Worm (Caenorhabditis elegans): ENCODE results near the gene srbc-58.

The srbc-58 gene

ce11 chrV:728822-729493 lies 45.8 kb upstream of the srbc-58 start:
- TF ChIP-seq nhr-47 (tag; optimal IDR thresholded peaks at IDR 0.05) (peak; percentile 57), sox-4 (tag; optimal IDR thresholded peaks at IDR 0.05) (no peak), unc-30 (tag; optimal IDR thresholded peaks at IDR 0.05) (no peak), lin-35 (GFP tag; optimal IDR thresholded peaks at IDR 0.05) (peak in 1 of 2 experiments; percentile 76), lin-14 (GFP tag; optimal IDR thresholded peaks at IDR 0.05) (peak; percentile 91), F16B12.6 (tag; optimal IDR thresholded peaks at IDR 0.05) (no peak), skn-1 (tag; optimal IDR thresholded peaks at IDR 0.05) (no peak), fos-1 (tag; optimal IDR thresholded peaks at IDR 0.05) (no peak), nhr-19 (GFP tag; conservative IDR thresholded peaks at IDR 0.05) (peak; percentile 93), dsc-1 (tag; optimal IDR thresholded peaks at IDR 0.05) (no peak), ama-1 (optimal IDR thresholded peaks at IDR 0.05) (peak; percentile 79), nhr-28 (tag; optimal IDR thresholded peaks at IDR 0.05) (no peak), nhr-90 (tag; optimal IDR thresholded peaks at IDR 0.05; ENCODE audit: poor library complexity) (peak; percentile 62), nhr-11 (tag; optimal IDR thresholded peaks at IDR 0.05) (no peak), ceh-8 (GFP tag; optimal IDR thresholded peaks at IDR 0.05) (no peak), Y116A8C.19 (tag; optimal IDR thresholded peaks at IDR 0.05; ENCODE audit: borderline replicate concordance) (no peak), egl-13 (tag; optimal IDR thresholded peaks at IDR 0.05) (no peak), elt-3 (tag; optimal IDR thresholded peaks at IDR 0.05) (peak in 2 of 6 experiments; percentile 13 to 83), pax-3 (tag; optimal IDR thresholded peaks at IDR 0.05) (no peak), nhr-12 (tag; optimal IDR thresholded peaks at IDR 0.05) (no peak), nhr-84 (tag; optimal IDR thresholded peaks at IDR 0.05) (no peak), zag-1 (tag; optimal IDR thresholded peaks at IDR 0.05) (no peak), ceh-88 (GFP tag; IDR thresholded peaks at IDR 0.05) (peak; percentile 40; the same call in 1 of the 2 replicates), fkh-8 (tag; optimal IDR thresholded peaks at IDR 0.05) (no peak), lin-13 (GFP tag; optimal IDR thresholded peaks at IDR 0.05) (no peak), pag-3 (tag; optimal IDR thresholded peaks at IDR 0.05; ENCODE audit: borderline replicate concordance, insufficient read depth) (no peak), unc-86 (tag; optimal IDR thresholded peaks at IDR 0.05) (no peak), tlp-1 (tag; optimal IDR thresholded peaks at IDR 0.05) (no peak), unc-98 (GFP tag; IDR thresholded peaks at IDR 0.05) (no peak), hlh-17 (GFP tag; optimal IDR thresholded peaks at IDR 0.05; ENCODE audit: borderline replicate concordance) (no peak), pqm-1 (tag; optimal IDR thresholded peaks at IDR 0.05) (no peak), fkh-10 (GFP tag; optimal IDR thresholded peaks at IDR 0.05) (no peak), nhr-71 (tag; optimal IDR thresholded peaks at IDR 0.05) (peak; percentile 96), jun-1 (tag; optimal IDR thresholded peaks at IDR 0.05) (no peak), grh-1 (GFP tag; IDR thresholded peaks at IDR 0.05) (peak; percentile 30; the same call in 1 of the 2 replicates), hpl-2 (GFP tag; optimal IDR thresholded peaks at IDR 0.05) (no peak), C04F5.9 (tag; optimal IDR thresholded peaks at IDR 0.05) (peak; percentile 44), vab-15 (tag; optimal IDR thresholded peaks at IDR 0.05) (no peak), hlh-4 (tag; optimal IDR thresholded peaks at IDR 0.05) (no peak), ztf-11 (tag; optimal IDR thresholded peaks at IDR 0.05) (no peak), mab-9 (GFP tag; IDR thresholded peaks at IDR 0.05) (no peak), lin-39 (tag; optimal IDR thresholded peaks at IDR 0.05) (no peak), lsy-2 (tag; optimal IDR thresholded peaks at IDR 0.05) (peak; percentile 38 to 62), ceh-90 (tag; optimal IDR thresholded peaks at IDR 0.05) (no peak), sup-37 (GFP tag; optimal IDR thresholded peaks at IDR 0.05) (peak; percentile 40), aha-1 (tag; optimal IDR thresholded peaks at IDR 0.05) (no peak), dpl-1 (GFP tag; optimal IDR thresholded peaks at IDR 0.05) (peak in 2 of 3 experiments; percentile 8 to 34), swsn-7 (tag; optimal IDR thresholded peaks at IDR 0.05) (peak; percentile 39), ces-1 (GFP tag; optimal IDR thresholded peaks at IDR 0.05) (no peak), nhr-77 (tag; optimal IDR thresholded peaks at IDR 0.05) (no peak), ceh-82 (tag; optimal IDR thresholded peaks at IDR 0.05) (no peak), aly-2 (tag; optimal IDR thresholded peaks at IDR 0.05) (no peak)
